Fruit fly (Drosophila melanogaster): Measurements from ENCODE around the gene CG15020.

Gene CG15020

DNA sequence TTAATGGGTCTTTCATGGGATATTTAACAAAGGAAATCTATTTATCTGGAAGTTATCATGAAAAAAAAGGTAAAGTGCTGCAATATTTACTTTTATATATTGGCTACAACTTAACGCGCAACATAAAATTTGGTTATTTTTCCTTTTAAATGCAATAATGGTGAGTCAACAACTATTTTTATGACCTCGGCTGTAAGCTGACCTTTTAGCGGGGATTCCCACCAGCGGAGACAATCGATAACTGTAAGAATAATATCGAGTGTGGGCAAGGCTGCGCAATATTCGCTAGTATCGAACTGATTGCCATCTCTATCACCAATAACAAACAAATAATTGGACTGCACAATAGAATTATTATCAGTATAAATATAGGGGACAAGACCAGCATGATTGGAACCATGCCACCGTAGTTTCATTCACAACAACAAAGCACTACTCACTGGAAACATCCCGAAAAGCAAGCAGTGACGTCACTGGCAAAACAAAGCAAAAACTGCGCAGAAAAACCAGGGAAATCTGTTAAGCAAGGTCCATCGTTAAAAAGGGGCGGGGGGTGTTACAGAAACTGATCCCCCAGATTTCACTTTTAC, 18.2 kb upstream of the CG15020 start, which contains the start of gene Syx17 (continued):
- TF ChIP-seq Ets97D (GFP tag; optimal IDR thresholded peaks at IDR 0.05): peak; percentile 76
- TF ChIP-seq ro (GFP tag; IDR thresholded peaks at IDR 0.05): no peak
- no peak for TF ChIP-seq CG6854 (GFP tag; optimal IDR thresholded peaks at IDR 0.05)
- TF ChIP-seq CG4617 (GFP tag; optimal IDR thresholded peaks at IDR 0.05; ENCODE audit: borderline replicate concordance): peak; percentile 89
- TF ChIP-seq CG1603 (tag; optimal IDR thresholded peaks at IDR 0.05): peak; percentile 84
- TF ChIP-seq HLH54F (GFP tag; optimal IDR thresholded peaks at IDR 0.05): peak; percentile 60
- no peak for TF ChIP-seq ATbp (GFP tag; optimal IDR thresholded peaks at IDR 0.05)
- peak; percentile 92 for TF ChIP-seq ato (GFP tag; IDR thresholded peaks at IDR 0.05; ENCODE audit: partially characterized antibody)
- TF ChIP-seq fu2 (GFP tag; optimal IDR thresholded peaks at IDR 0.05): peak; percentile 49
- no peak for TF ChIP-seq Hey (tag; optimal IDR thresholded peaks at IDR 0.05)
- peak; percentile 46 for TF ChIP-seq Oli (tag; optimal IDR thresholded peaks at IDR 0.05)
- TF ChIP-seq CG42726 (GFP tag; IDR thresholded peaks at IDR 0.05; ENCODE audit: partially characterized antibody): peak; percentile 90
- peak; percentile 41 for TF ChIP-seq Dek (tag; optimal IDR thresholded peaks at IDR 0.05)
- peak; percentile 63 for TF ChIP-seq ems (GFP tag; optimal IDR thresholded peaks at IDR 0.05)
- TF ChIP-seq Asciz (GFP tag; optimal IDR thresholded peaks at IDR 0.05): peak; percentile 49
- TF ChIP-seq Xbp1 (GFP tag; optimal IDR thresholded peaks at IDR 0.05): peak; percentile 68
- peak; percentile 62 for TF ChIP-seq trem (tag; optimal IDR thresholded peaks at IDR 0.05)
- no peak for TF ChIP-seq CG10565 (GFP tag; optimal IDR thresholded peaks at IDR 0.05)
- peak; percentile 55 for TF ChIP-seq Six4 (GFP tag; optimal IDR thresholded peaks at IDR 0.05)
- peak; percentile 19 for TF ChIP-seq D19B (GFP tag; optimal IDR thresholded peaks at IDR 0.05)
- peak; percentile 59 for TF ChIP-seq her (GFP tag; optimal IDR thresholded peaks at IDR 0.05)
- TF ChIP-seq CG12942 (GFP tag; optimal IDR thresholded peaks at IDR 0.05): peak; percentile 17
- no peak for TF ChIP-seq Usf (GFP tag; optimal IDR thresholded peaks at IDR 0.05)
- TF ChIP-seq sim (GFP tag; IDR thresholded peaks at IDR 0.05): no peak
- peak; percentile 31 for TF ChIP-seq cwo (GFP tag; optimal IDR thresholded peaks at IDR 0.05)
- no peak for TF ChIP-seq usp (GFP tag; optimal IDR thresholded peaks at IDR 0.05)
- TF ChIP-seq nerfin-2 (GFP tag; IDR thresholded peaks at IDR 0.05; ENCODE audit: partially characterized antibody): peak; percentile 85
- no peak for TF ChIP-seq CG3726 (GFP tag; IDR thresholded peaks at IDR 0.05)
- TF ChIP-seq CG15269 (tag; optimal IDR thresholded peaks at IDR 0.05): peak; percentile 62
- TF ChIP-seq dpn (GFP tag; optimal IDR thresholded peaks at IDR 0.05): peak; percentile 49 to 64
- peak; percentile 10 for TF ChIP-seq crc (GFP tag; optimal IDR thresholded peaks at IDR 0.05)
- TF ChIP-seq unpg (GFP tag; optimal IDR thresholded peaks at IDR 0.05): peak; percentile 52
- no peak for TF ChIP-seq CG8089 (GFP tag; optimal IDR thresholded peaks at IDR 0.05)
- peak; percentile 6; the same call in 1 of the 2 replicates for TF ChIP-seq ara (GFP tag; IDR thresholded peaks at IDR 0.05)
- no peak for TF ChIP-seq CG17612 (GFP tag; IDR thresholded peaks at IDR 0.05)
- TF ChIP-seq CG34376 (GFP tag; optimal IDR thresholded peaks at IDR 0.05): peak; percentile 60
- TF ChIP-seq nerfin-1 (tag; optimal IDR thresholded peaks at IDR 0.05): peak; percentile 2
- peak; percentile 53 for TF ChIP-seq repo (GFP tag; optimal IDR thresholded peaks at IDR 0.05)
- TF ChIP-seq Ets65A (GFP tag): peak; percentile 96
- no peak for TF ChIP-seq fd102C (GFP tag; optimal IDR thresholded peaks at IDR 0.05)
- TF ChIP-seq Pdp1 (GFP tag; optimal IDR thresholded peaks at IDR 0.05): peak; percentile 50 to 68
- peak; percentile 34 for TF ChIP-seq CG10147 (GFP tag; optimal IDR thresholded peaks at IDR 0.05)
- peak; percentile 48; the same call in 1 of the 2 replicates for TF ChIP-seq HLH3B (GFP tag; IDR thresholded peaks at IDR 0.05)
- peak; percentile 58 for TF ChIP-seq CG7928 (GFP tag; optimal IDR thresholded peaks at IDR 0.05)
- TF ChIP-seq CG30431 (GFP tag; optimal IDR thresholded peaks at IDR 0.05): no peak
- peak; percentile 61 for TF ChIP-seq Fer1 (GFP tag; optimal IDR thresholded peaks at IDR 0.05)
- no peak for TF ChIP-seq sima (GFP tag; optimal IDR thresholded peaks at IDR 0.05)
- peak; percentile 18 for TF ChIP-seq CG17385 (GFP tag; optimal IDR thresholded peaks at IDR 0.05)
- TF ChIP-seq Aef1 (GFP tag; IDR thresholded peaks at IDR 0.05): peak; percentile 40; the same call in 2 of the 3 replicates
- peak; percentile 11 for TF ChIP-seq scrt (GFP tag; optimal IDR thresholded peaks at IDR 0.05)

All from whole organism, embryonic.